Worm (Caenorhabditis elegans) whole organism, L3 larva: ENCODE results near the gene sre-41.

Source experiments
- ceh-28 ChIP-seq: fragments of 150-350 bp; optimal IDR thresholded peaks from 2 replicates; lab custom pipeline; 2014; ENCODE audit warnings: missing biosample characterization, missing genetic modification reagents, missing genetic modification characterization
- ceh-82 ChIP-seq: fragments of 150-350 bp; optimal IDR thresholded peaks from 2 replicates; lab custom pipeline; 2014; ENCODE audit warnings: missing biosample characterization, missing genetic modification characterization
- ceh-9 ChIP-seq: sonication (generic microtip); optimal IDR thresholded peaks from 2 replicates; lab custom pipeline; 2018; ENCODE audit warnings: missing biosample characterization, missing genetic modification characterization
- elt-1 ChIP-seq: fragments of 150-350 bp; optimal IDR thresholded peaks from 2 replicates; lab custom pipeline; 2014; ENCODE audit warnings: missing biosample characterization, missing genetic modification characterization
- elt-3 ChIP-seq, 3 experiments: fragments of 150-350 bp in 1 of 3; sonication (generic microtip) in 2 of 3; optimal IDR thresholded peaks; 2 replicates in 2 of 3; 4 replicates in 1 of 3; lab custom pipeline; 2014 to 2017; ENCODE audit warnings: missing biosample characterization in 3 of 3, missing genetic modification characterization in 3 of 3
- lin-15B ChIP-seq: fragments of 150-350 bp; optimal IDR thresholded peaks from 2 replicates; lab custom pipeline; 2014; ENCODE audit warnings: missing biosample characterization, missing genetic modification characterization
- lsy-12 ChIP-seq: sonication (generic microtip); optimal IDR thresholded peaks from 2 replicates; lab custom pipeline; 2016; ENCODE audit warnings: mild to moderate bottlenecking, missing genetic modification characterization, missing compliant biosample characterization
- nhr-23 ChIP-seq: fragments of 150-350 bp; optimal IDR thresholded peaks from 2 replicates; lab custom pipeline; 2014; ENCODE audit warnings: missing biosample characterization, missing genetic modification reagents, missing genetic modification characterization
- nhr-237 ChIP-seq: fragments of 150-350 bp; optimal IDR thresholded peaks from 2 replicates; lab custom pipeline; 2014; ENCODE audit warnings: missing biosample characterization, missing genetic modification characterization
- nhr-25 ChIP-seq: sonication (generic microtip); optimal IDR thresholded peaks from 2 replicates; lab custom pipeline; 2017; ENCODE audit warnings: missing biosample characterization, missing genetic modification characterization
- nhr-67 ChIP-seq: fragments of 150-350 bp; optimal IDR thresholded peaks from 2 replicates; lab custom pipeline; 2014; ENCODE audit warnings: missing biosample characterization, missing genetic modification characterization
- nhr-76 ChIP-seq: fragments of 150-350 bp; sonication (generic microtip); optimal IDR thresholded peaks from 5 replicates; lab custom pipeline; 2014; ENCODE audit warnings: missing biosample characterization, missing genetic modification characterization
- unc-39 ChIP-seq: sonication (generic microtip); optimal IDR thresholded peaks from 4 replicates; lab custom pipeline; 2017; ENCODE audit warnings: missing biosample characterization, missing genetic modification characterization

DNA sequence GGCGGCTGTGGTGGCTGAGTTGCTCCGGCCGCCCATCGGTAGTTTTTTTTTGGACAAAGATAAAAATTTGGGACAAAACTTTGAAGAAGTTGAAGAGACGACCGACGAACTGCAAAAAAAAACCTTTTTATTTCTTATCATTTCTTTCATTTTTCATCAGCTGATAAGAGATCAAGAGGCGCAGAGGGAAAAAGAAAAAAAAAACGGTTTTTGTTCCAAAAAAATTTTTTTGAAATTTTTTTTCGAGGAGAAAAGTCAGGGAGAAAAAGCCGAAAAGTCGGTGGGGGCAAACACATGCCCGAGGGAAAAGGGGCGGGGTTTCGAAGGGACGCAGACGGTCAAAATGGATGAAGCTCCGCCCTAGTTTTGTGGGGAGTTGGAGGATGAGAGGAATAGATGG, 36.0 kb upstream of the sre-41 start, which contains the start of gene ras-1:
- no peak for TF ChIP-seq nhr-76
- no peak for TF ChIP-seq ceh-9 (tag; lab: Kevin White, UChicago)
- no peak for TF ChIP-seq unc-39 (tag; lab: Kevin White, UChicago)
- TF ChIP-seq lsy-12 (tag; lab: Kevin White, UChicago): no peak
- no peak for TF ChIP-seq ceh-28 (tag; lab: Kevin White, UChicago)
- TF ChIP-seq nhr-25 (tag; lab: Kevin White, UChicago): no peak
- no peak for TF ChIP-seq ceh-82 (tag; lab: Kevin White, UChicago)
- no peak for TF ChIP-seq nhr-23 (tag; lab: Kevin White, UChicago)
- TF ChIP-seq elt-3 (tag; optimal IDR thresholded peaks at IDR 0.05; lab: Kevin White, UChicago): no peak
- no peak for TF ChIP-seq lin-15B (tag; lab: Kevin White, UChicago)
- TF ChIP-seq nhr-67: no peak
- no peak for TF ChIP-seq elt-1 (tag; lab: Kevin White, UChicago)
- TF ChIP-seq nhr-237 (tag; lab: Kevin White, UChicago): no peak
